Worm (Caenorhabditis elegans): ENCODE results near the gene gcsh-1.

DNA sequence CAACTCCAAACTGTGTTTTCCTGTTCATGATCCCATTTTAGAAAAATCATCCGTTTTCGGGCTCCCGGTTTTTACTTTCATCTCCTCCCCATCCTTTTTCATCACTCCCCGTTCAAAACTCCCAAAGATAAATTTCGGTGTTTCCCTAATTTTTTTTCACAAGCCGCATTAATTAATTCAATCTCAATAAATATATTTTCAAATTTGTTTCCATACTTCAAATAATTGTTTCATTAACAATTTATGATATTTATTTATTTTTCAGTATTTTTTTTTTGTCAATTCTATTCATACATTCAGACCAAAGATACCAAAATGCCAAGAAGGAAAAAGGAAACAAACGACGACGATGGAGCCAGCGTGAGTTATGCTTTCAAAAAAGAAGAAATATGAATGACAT lies 5.6 kb upstream of the gcsh-1 start, which contains the start of gene D1025.1:
- TF ChIP-seq flt-1 (GFP tag; IDR thresholded peaks at IDR 0.05), result no peak
- TF ChIP-seq T22C8.4 (GFP tag; IDR thresholded peaks at IDR 0.05), result no peak
- TF ChIP-seq tab-1 (GFP tag; IDR thresholded peaks at IDR 0.05), result no peak
- no peak for TF ChIP-seq klf-2 (GFP tag; conservative IDR thresholded peaks at IDR 0.05)
- TF ChIP-seq med-1 (GFP tag; optimal IDR thresholded peaks at IDR 0.05; ENCODE audit: insufficient read depth), result no peak
- TF ChIP-seq ztf-29 (GFP tag; IDR thresholded peaks at IDR 0.05), result no peak
- TF ChIP-seq ztf-23 (GFP tag; IDR thresholded peaks at IDR 0.05), result no peak
